Worm (Caenorhabditis elegans) whole organism, L3 larva: Measurements from ENCODE around the gene pqn-65.

Experiments used
- aly-2 ChIP-seq: fragments of 150-350 bp; optimal IDR thresholded peaks from 2 replicates; lab custom pipeline; 2014; ENCODE audit warnings: missing biosample characterization, missing genetic modification characterization
- ama-1 ChIP-seq: fragments of 150-350 bp; optimal IDR thresholded peaks from 2 replicates; lab custom pipeline; 2018
- ceh-82 ChIP-seq: fragments of 150-350 bp; optimal IDR thresholded peaks from 2 replicates; lab custom pipeline; 2014; ENCODE audit warnings: missing biosample characterization, missing genetic modification characterization
- ceh-9 ChIP-seq: sonication (generic microtip); optimal IDR thresholded peaks from 2 replicates; lab custom pipeline; 2018; ENCODE audit warnings: missing biosample characterization, missing genetic modification characterization
- egl-5 ChIP-seq: fragments of 150-350 bp; optimal IDR thresholded peaks from 2 replicates; lab custom pipeline; 2017; ENCODE audit warnings: missing biosample characterization, missing genetic modification reagents, missing genetic modification characterization, inconsistent platforms
- elt-1 ChIP-seq: fragments of 150-350 bp; optimal IDR thresholded peaks from 2 replicates; lab custom pipeline; 2014; ENCODE audit warnings: missing biosample characterization, missing genetic modification characterization
- elt-2 ChIP-seq: sonication (generic microtip); optimal IDR thresholded peaks from 2 replicates; lab custom pipeline; 2016; ENCODE audit warnings: missing genetic modification reagents, mild to moderate bottlenecking, missing genetic modification characterization, missing compliant biosample characterization
- fkh-10 ChIP-seq: sonication (generic microtip); optimal IDR thresholded peaks from 2 replicates; lab custom pipeline; 2017; ENCODE audit warnings: missing biosample characterization, missing genetic modification reagents, missing genetic modification characterization
- fkh-2 ChIP-seq: fragments of 150-350 bp; optimal IDR thresholded peaks from 2 replicates; lab custom pipeline; 2014; ENCODE audit warnings: missing biosample characterization, missing genetic modification reagents, missing genetic modification characterization
- fos-1 ChIP-seq: fragments of 150-350 bp; optimal IDR thresholded peaks from 2 replicates; lab custom pipeline; 2014; ENCODE audit warnings: missing biosample characterization, missing genetic modification characterization
- hmg-11 ChIP-seq: sonication (generic microtip); optimal IDR thresholded peaks from 2 replicates; lab custom pipeline; 2016; ENCODE audit warnings: missing genetic modification characterization, missing compliant biosample characterization
- jun-1 ChIP-seq: fragments of 150-350 bp; optimal IDR thresholded peaks from 2 replicates; lab custom pipeline; 2014; ENCODE audit warnings: missing biosample characterization, missing genetic modification reagents, missing genetic modification characterization
- lin-15B ChIP-seq: fragments of 150-350 bp; optimal IDR thresholded peaks from 2 replicates; lab custom pipeline; 2014; ENCODE audit warnings: missing biosample characterization, missing genetic modification characterization
- lin-39 ChIP-seq: fragments of 150-350 bp; optimal IDR thresholded peaks from 2 replicates; lab custom pipeline; 2018; ENCODE audit warnings: missing biosample characterization, missing genetic modification reagents, missing genetic modification characterization
- lsy-12 ChIP-seq: sonication (generic microtip); optimal IDR thresholded peaks from 2 replicates; lab custom pipeline; 2016; ENCODE audit warnings: mild to moderate bottlenecking, missing genetic modification characterization, missing compliant biosample characterization
- mdl-1 ChIP-seq: fragments of 150-350 bp; optimal IDR thresholded peaks from 2 replicates; lab custom pipeline; 2014; ENCODE audit warnings: missing biosample characterization, missing genetic modification characterization
- mml-1 ChIP-seq: fragments of 150-350 bp; sonication (generic microtip); optimal IDR thresholded peaks from 3 replicates; lab custom pipeline; 2014; ENCODE audit warnings: missing biosample characterization, missing genetic modification characterization
- nfya-1 ChIP-seq: sonication (generic microtip); optimal IDR thresholded peaks from 2 replicates; lab custom pipeline; 2017; ENCODE audit warnings: missing genetic modification characterization, mild to moderate bottlenecking, missing compliant biosample characterization, antibody characterized with exemption, moderate library complexity; ENCODE audit not compliant: insufficient read depth
- nhr-11 ChIP-seq: fragments of 150-350 bp; optimal IDR thresholded peaks from 2 replicates; lab custom pipeline; 2014; ENCODE audit warnings: missing biosample characterization, missing genetic modification characterization
- nhr-23 ChIP-seq: fragments of 150-350 bp; optimal IDR thresholded peaks from 2 replicates; lab custom pipeline; 2014; ENCODE audit warnings: missing biosample characterization, missing genetic modification reagents, missing genetic modification characterization
- nhr-237 ChIP-seq: fragments of 150-350 bp; optimal IDR thresholded peaks from 2 replicates; lab custom pipeline; 2014; ENCODE audit warnings: missing biosample characterization, missing genetic modification characterization
- nhr-25 ChIP-seq: sonication (generic microtip); optimal IDR thresholded peaks from 2 replicates; lab custom pipeline; 2017; ENCODE audit warnings: missing biosample characterization, missing genetic modification characterization
- nhr-43 ChIP-seq: sonication (generic microtip); optimal IDR thresholded peaks from 2 replicates; lab custom pipeline; 2016; ENCODE audit warnings: mild to moderate bottlenecking, missing genetic modification characterization, missing compliant biosample characterization; ENCODE audit not compliant: poor library complexity, severe bottlenecking
- nhr-67 ChIP-seq: fragments of 150-350 bp; optimal IDR thresholded peaks from 2 replicates; lab custom pipeline; 2014; ENCODE audit warnings: missing biosample characterization, missing genetic modification characterization
- nhr-76 ChIP-seq: fragments of 150-350 bp; sonication (generic microtip); optimal IDR thresholded peaks from 5 replicates; lab custom pipeline; 2014; ENCODE audit warnings: missing biosample characterization, missing genetic modification characterization
- nhr-77 ChIP-seq: fragments of 150-350 bp; optimal IDR thresholded peaks from 2 replicates; lab custom pipeline; 2014; ENCODE audit warnings: missing biosample characterization, missing genetic modification characterization
- pha-4 ChIP-seq: fragments of 150-350 bp; optimal IDR thresholded peaks from 2 replicates; lab custom pipeline; 2014; ENCODE audit warnings: missing biosample characterization, missing genetic modification reagents, missing genetic modification characterization
- pqm-1 ChIP-seq: fragments of 150-350 bp; optimal IDR thresholded peaks from 2 replicates; lab custom pipeline; 2017; ENCODE audit warnings: missing biosample characterization, missing genetic modification characterization, inconsistent platforms
- sea-2 ChIP-seq: fragments of 150-350 bp; sonication (generic microtip); optimal IDR thresholded peaks from 4 replicates; lab custom pipeline; 2014; ENCODE audit warnings: missing biosample characterization, missing genetic modification reagents, missing genetic modification characterization
- snpc-4 ChIP-seq: fragments of 150-350 bp; optimal IDR thresholded peaks from 2 replicates; lab custom pipeline; 2014; ENCODE audit warnings: missing biosample characterization, missing genetic modification characterization
- tbx-2 ChIP-seq: sonication (generic microtip); optimal IDR thresholded peaks from 2 replicates; lab custom pipeline; 2016; ENCODE audit warnings: mild to moderate bottlenecking, missing genetic modification characterization, missing compliant biosample characterization
- unc-39 ChIP-seq: sonication (generic microtip); optimal IDR thresholded peaks from 4 replicates; lab custom pipeline; 2017; ENCODE audit warnings: missing biosample characterization, missing genetic modification characterization
- ztf-11 ChIP-seq: fragments of 150-350 bp; optimal IDR thresholded peaks from 2 replicates; lab custom pipeline; 2014; ENCODE audit warnings: missing biosample characterization, missing genetic modification characterization
- ztf-4 ChIP-seq: fragments of 150-350 bp; optimal IDR thresholded peaks from 2 replicates; lab custom pipeline; 2014; ENCODE audit warnings: missing biosample characterization, missing genetic modification characterization

Gene pqn-65

ce11 chrX:4647104-4647503 is 27.7 kb upstream of the pqn-65 start, which contains the start of gene C46C11.4:
TSS of gene C46C11.4 (minus strand) at chrX:4647204.
- TF ChIP-seq egl-5 (no peak), nhr-23 (tag; lab: Kevin White, UChicago) (no peak), aly-2 (no peak), nhr-67 (no peak), fkh-2 (tag; lab: Kevin White, UChicago) (no peak), unc-39 (tag; lab: Kevin White, UChicago) (no peak), jun-1 (tag; lab: Kevin White, UChicago) (no peak), nfya-1 (tag; lab: Kevin White, UChicago) (no peak), lin-15B (no peak), ceh-82 (tag; lab: Kevin White, UChicago) (no peak), ceh-9 (tag; lab: Kevin White, UChicago) (no peak), mml-1 (tag; lab: Kevin White, UChicago) (no peak), ztf-4 (tag; lab: Kevin White, UChicago) (no peak), nhr-11 (tag; lab: Kevin White, UChicago) (no peak)

- TF ChIP-seq hmg-11 (no peak), elt-1 (tag; lab: Kevin White, UChicago) (no peak), pha-4 (tag; lab: Kevin White, UChicago) (peak; percentile 11), pqm-1 (peak; percentile 3)
These were observed 17.4 kb upstream of the pqn-65 start, which contains the start of gene hosl-1 for ce11 chrX:4636821-4637220. TSS of gene hosl-1 (plus strand) at chrX:4637121.

- TF ChIP-seq nhr-25 (tag; lab: Kevin White, UChicago) (no peak), mdl-1 (tag; lab: Kevin White, UChicago) (no peak), nhr-43 (tag; lab: Kevin White, UChicago) (no peak), elt-2 (tag; lab: Kevin White, UChicago) (peak; percentile 63), pqm-1 (peak; percentile 29)
These were observed 16.7 kb upstream of the pqn-65 start for ce11 chrX:4636143-4636542.

ce11 chrX:4635643-4636042 is 16.2 kb upstream of the pqn-65 start:
- TF ChIP-seq egl-5 (peak; percentile 38), nhr-76 (tag; lab: Kevin White, UChicago) (no peak), pqm-1 (no peak), snpc-4 (tag; lab: Kevin White, UChicago) (no peak), hmg-11 (peak; percentile 55), nhr-23 (tag; lab: Kevin White, UChicago) (peak; percentile 80), elt-2 (tag; lab: Kevin White, UChicago) (no peak), sea-2 (GFP tag; lab: Kevin White, UChicago) (no peak), mdl-1 (tag; lab: Kevin White, UChicago) (no peak), pha-4 (tag; lab: Kevin White, UChicago) (peak; percentile 56), fkh-2 (tag; lab: Kevin White, UChicago) (no peak), jun-1 (tag; lab: Kevin White, UChicago) (no peak), fos-1 (no peak), ceh-9 (tag; lab: Kevin White, UChicago) (no peak), fkh-10 (no peak), nhr-237 (no peak), nhr-77 (tag; lab: Kevin White, UChicago) (no peak), ztf-11 (tag; lab: Kevin White, UChicago) (no peak), nfya-1 (tag; lab: Kevin White, UChicago) (peak; percentile 52), lsy-12 (no peak), ceh-82 (tag; lab: Kevin White, UChicago) (no peak), nhr-25 (tag; lab: Kevin White, UChicago) (peak; percentile 61), ama-1 (no peak), tbx-2 (tag; lab: Kevin White, UChicago) (peak; percentile 11), mml-1 (tag; lab: Kevin White, UChicago) (no peak), lin-39 (tag; lab: Kevin White, UChicago) (no peak), aly-2 (no peak)

- peak; percentile 56 for TF ChIP-seq elt-2 (tag; lab: Kevin White, UChicago)
- TF ChIP-seq ama-1: no peak
- TF ChIP-seq pqm-1: peak; percentile 38
These were observed 12.7 kb upstream of the pqn-65 start, which contains the start of gene slcr-46.1 for ce11 chrX:4632088-4632487. TSS of gene slcr-46.1 (plus strand) at chrX:4632361.
